Fruit fly (Drosophila melanogaster) whole organism, prepupa: ENCODE measurements around the gene mldr.

Experiments
- Blimp-1 ChIP-seq: fragments of 200-800 bp; sonication (Bioruptor generic); optimal IDR thresholded peaks from 3 replicates; lab custom pipeline; 2017; ENCODE audit warnings: missing biosample characterization, missing genetic modification characterization, mild to moderate bottlenecking, moderate library complexity, missing genetic modification reagents
- CG10631 ChIP-seq: fragments of 200-800 bp; sonication (Bioruptor generic); optimal IDR thresholded peaks from 2 replicates; lab custom pipeline; 2016; ENCODE audit warnings: missing biosample characterization, missing genetic modification characterization
- CG10669 ChIP-seq: fragments of 200-800 bp; sonication (Bioruptor generic); optimal IDR thresholded peaks from 3 replicates; lab custom pipeline; 2018; ENCODE audit warnings: missing biosample characterization, mild to moderate bottlenecking, missing genetic modification characterization, moderate library complexity
- CG11294 ChIP-seq: fragments of 200-800 bp; sonication (Bioruptor generic); IDR thresholded peaks from 2 replicates; pipeline ENCODE4 v1.3.6; 2022; ENCODE audit warnings: missing biosample characterization, missing genetic modification characterization
- CG11762 ChIP-seq: fragments of 200-800 bp; sonication (Bioruptor generic); optimal IDR thresholded peaks from 3 replicates; lab custom pipeline; 2016; ENCODE audit warnings: missing biosample characterization, missing genetic modification characterization; ENCODE audit not compliant: insufficient read depth
- CG11902 ChIP-seq: fragments of 200-800 bp; sonication (Bioruptor generic); optimal IDR thresholded peaks from 3 replicates; lab custom pipeline; 2016; ENCODE audit warnings: missing biosample characterization, missing genetic modification characterization
- CG15336 ChIP-seq: fragments of 200-800 bp; sonication (Bioruptor generic); IDR thresholded peaks from 2 replicates; pipeline ENCODE4 v1.3.6; 2022; ENCODE audit warnings: missing biosample characterization, missing genetic modification characterization
- CG1621 ChIP-seq: fragments of 200-800 bp; sonication (Bioruptor generic); optimal IDR thresholded peaks from 3 replicates; lab custom pipeline; 2018; ENCODE audit warnings: missing biosample characterization, mild to moderate bottlenecking, missing genetic modification characterization
- CG16779 ChIP-seq: fragments of 200-800 bp; sonication (Bioruptor generic); optimal IDR thresholded peaks from 3 replicates; lab custom pipeline; 2017; ENCODE audit warnings: missing biosample characterization, mild to moderate bottlenecking, missing genetic modification characterization
- CG3032 ChIP-seq: fragments of 200-800 bp; optimal IDR thresholded peaks from 2 replicates; lab custom pipeline; 2019; ENCODE audit warnings: missing biosample characterization, mild to moderate bottlenecking, missing genetic modification characterization, moderate library complexity
- CG34406 ChIP-seq: fragments of 200-800 bp; sonication (Bioruptor generic); optimal IDR thresholded peaks from 3 replicates; lab custom pipeline; 2016; ENCODE audit warnings: missing biosample characterization, missing genetic modification characterization
- CG3919 ChIP-seq: fragments of 200-800 bp; sonication (Bioruptor generic); optimal IDR thresholded peaks from 3 replicates; lab custom pipeline; 2016; ENCODE audit warnings: missing biosample characterization, missing genetic modification characterization
- CG4318 ChIP-seq: fragments of 200-800 bp; sonication (Bioruptor generic); optimal IDR thresholded peaks from 3 replicates; lab custom pipeline; 2017; ENCODE audit warnings: missing biosample characterization, mild to moderate bottlenecking, missing genetic modification characterization
- CG6163 ChIP-seq: fragments of 200-800 bp; sonication (Bioruptor generic); IDR thresholded peaks from 3 replicates; pipeline ENCODE4 v1.3.6; 2022; ENCODE audit warnings: missing biosample characterization, missing genetic modification characterization
- CG6276 ChIP-seq: fragments of 200-800 bp; sonication (Bioruptor generic); optimal IDR thresholded peaks from 2 replicates; lab custom pipeline; 2017; ENCODE audit warnings: missing biosample characterization, mild to moderate bottlenecking, missing genetic modification characterization
- CG6792 ChIP-seq: fragments of 200-800 bp; sonication (Bioruptor generic); optimal IDR thresholded peaks from 3 replicates; lab custom pipeline; 2016; ENCODE audit warnings: missing biosample characterization, missing genetic modification characterization
- CG6808 ChIP-seq: fragments of 200-800 bp; sonication (Bioruptor generic); optimal IDR thresholded peaks from 3 replicates; lab custom pipeline; 2017; ENCODE audit warnings: missing biosample characterization, missing genetic modification characterization, mild to moderate bottlenecking, moderate library complexity, missing genetic modification reagents
- CG6854 ChIP-seq: fragments of 200-800 bp; sonication (Bioruptor generic); optimal IDR thresholded peaks from 2 replicates; lab custom pipeline; 2017; ENCODE audit warnings: missing biosample characterization, mild to moderate bottlenecking, missing genetic modification characterization
- CG7368 ChIP-seq: fragments of 200-800 bp; sonication (Bioruptor generic); optimal IDR thresholded peaks from 3 replicates; lab custom pipeline; 2016; ENCODE audit warnings: missing biosample characterization, missing genetic modification characterization
- CG8119 ChIP-seq: fragments of 200-800 bp; sonication (Bioruptor generic); IDR thresholded peaks from 3 replicates; pipeline ENCODE4 v1.3.6; 2022; ENCODE audit warnings: missing biosample characterization, missing genetic modification characterization
- CG8319 ChIP-seq: fragments of 200-800 bp; sonication (Bioruptor generic); optimal IDR thresholded peaks from 3 replicates; lab custom pipeline; 2016; ENCODE audit warnings: missing biosample characterization, missing genetic modification characterization
- CG8632 ChIP-seq: fragments of 200-800 bp; sonication (Bioruptor generic); optimal IDR thresholded peaks from 3 replicates; lab custom pipeline; 2016; ENCODE audit warnings: missing biosample characterization, missing genetic modification characterization
- CG9139 ChIP-seq: fragments of 200-800 bp; sonication (Bioruptor generic); optimal IDR thresholded peaks from 3 replicates; lab custom pipeline; 2017; ENCODE audit warnings: missing biosample characterization, mild to moderate bottlenecking, missing genetic modification characterization
- Eip78C ChIP-seq: fragments of 200-800 bp; sonication (Bioruptor generic); peaks from one replicate; lab custom pipeline; 2016; ENCODE audit warnings: missing biosample characterization, missing genetic modification characterization
- Ets21C ChIP-seq: fragments of 200-800 bp; sonication (Bioruptor generic); optimal IDR thresholded peaks from 3 replicates; lab custom pipeline; 2016; ENCODE audit warnings: missing biosample characterization, missing genetic modification characterization
- Ets96B ChIP-seq: fragments of 200-800 bp; optimal IDR thresholded peaks from 2 replicates; lab custom pipeline; 2019; ENCODE audit warnings: missing biosample characterization, mild to moderate bottlenecking, missing genetic modification characterization, moderate library complexity
- Hr39 ChIP-seq: fragments of 200-800 bp; sonication (Bioruptor generic); optimal IDR thresholded peaks from 2 replicates; lab custom pipeline; 2016; ENCODE audit warnings: missing biosample characterization, missing genetic modification characterization
- Hr4 ChIP-seq: fragments of 200-800 bp; sonication (Bioruptor generic); optimal IDR thresholded peaks from 3 replicates; lab custom pipeline; 2016; ENCODE audit warnings: missing biosample characterization, missing genetic modification characterization
- Lpt ChIP-seq: fragments of 200-800 bp; sonication (Bioruptor generic); optimal IDR thresholded peaks from 3 replicates; lab custom pipeline; 2016; ENCODE audit warnings: missing biosample characterization, missing genetic modification characterization
- Met ChIP-seq: fragments of 200-800 bp; sonication (Bioruptor generic); optimal IDR thresholded peaks from 3 replicates; lab custom pipeline; 2016; ENCODE audit warnings: missing biosample characterization, missing genetic modification characterization
- Smox ChIP-seq: fragments of 200-800 bp; sonication (Bioruptor generic); optimal IDR thresholded peaks from 3 replicates; lab custom pipeline; 2016; ENCODE audit warnings: missing biosample characterization, missing genetic modification characterization
- Sox102F ChIP-seq: fragments of 200-800 bp; sonication (Bioruptor generic); optimal IDR thresholded peaks from 2 replicates; lab custom pipeline; 2016; ENCODE audit warnings: missing biosample characterization, mild to moderate bottlenecking, missing genetic modification characterization
- Sox14 ChIP-seq: fragments of 200-800 bp; sonication (Bioruptor generic); optimal IDR thresholded peaks from 3 replicates; lab custom pipeline; 2016; ENCODE audit warnings: missing biosample characterization, missing genetic modification characterization
- acj6 ChIP-seq: fragments of 200-800 bp; sonication (Bioruptor generic); optimal IDR thresholded peaks from 3 replicates; lab custom pipeline; 2016; ENCODE audit warnings: missing biosample characterization, missing genetic modification characterization
- dsx ChIP-seq: fragments of 200-800 bp; optimal IDR thresholded peaks from 3 replicates; lab custom pipeline; 2019; ENCODE audit warnings: missing biosample characterization, mild to moderate bottlenecking, missing genetic modification characterization, moderate library complexity; ENCODE audit not compliant: poor library complexity, severe bottlenecking
- eg ChIP-seq: fragments of 200-800 bp; sonication (Bioruptor generic); IDR thresholded peaks from 3 replicates; pipeline ENCODE4 v1.3.6; 2022; ENCODE audit warnings: missing biosample characterization, missing genetic modification characterization
- esn ChIP-seq: fragments of 200-800 bp; sonication (Bioruptor generic); optimal IDR thresholded peaks from 2 replicates; lab custom pipeline; 2016; ENCODE audit warnings: missing biosample characterization, mild to moderate bottlenecking, missing genetic modification characterization, moderate library complexity
- fd85E ChIP-seq: fragments of 200-800 bp; sonication (Bioruptor generic); optimal IDR thresholded peaks from 3 replicates; lab custom pipeline; 2016; ENCODE audit warnings: missing biosample characterization, missing genetic modification characterization
- fkh ChIP-seq: fragments of 200-800 bp; sonication (Bioruptor generic); optimal IDR thresholded peaks from 3 replicates; lab custom pipeline; 2017; ENCODE audit warnings: missing biosample characterization, mild to moderate bottlenecking, missing genetic modification characterization, moderate library complexity
- lz ChIP-seq: fragments of 200-800 bp; sonication (Bioruptor generic); optimal IDR thresholded peaks from 3 replicates; lab custom pipeline; 2016; ENCODE audit warnings: missing biosample characterization, missing genetic modification characterization
- net ChIP-seq: fragments of 200-800 bp; sonication (Bioruptor generic); optimal IDR thresholded peaks from 3 replicates; lab custom pipeline; 2016; ENCODE audit warnings: missing biosample characterization, missing genetic modification characterization
- pdm3 ChIP-seq: fragments of 200-800 bp; sonication (Bioruptor generic); optimal IDR thresholded peaks from 3 replicates; lab custom pipeline; 2016; ENCODE audit warnings: missing biosample characterization, missing genetic modification characterization
- salr ChIP-seq, 2 experiments: fragments of 200-800 bp; sonication (Bioruptor generic); optimal IDR thresholded peaks; 3 replicates each; lab custom pipeline; 2016 to 2018; ENCODE audit warnings: missing biosample characterization in 2 of 2, missing genetic modification characterization in 2 of 2, mild to moderate bottlenecking in 1 of 2
- ss ChIP-seq, 2 experiments: fragments of 200-800 bp; sonication (Bioruptor generic); optimal IDR thresholded peaks; 2 replicates in 1 of 2; 3 replicates in 1 of 2; lab custom pipeline; 2017 to 2018; ENCODE audit warnings: mild to moderate bottlenecking in 2 of 2, missing biosample characterization in 2 of 2, missing genetic modification characterization in 2 of 2, moderate library complexity in 1 of 2
- topi ChIP-seq: fragments of 200-800 bp; sonication (Bioruptor generic); optimal IDR thresholded peaks from 3 replicates; lab custom pipeline; 2016; ENCODE audit warnings: missing biosample characterization, missing genetic modification characterization
- vri ChIP-seq: fragments of 200-800 bp; sonication (Bioruptor generic); optimal IDR thresholded peaks from 3 replicates; lab custom pipeline; 2016; ENCODE audit warnings: missing biosample characterization, mild to moderate bottlenecking, missing genetic modification characterization

The mldr gene

DNA sequence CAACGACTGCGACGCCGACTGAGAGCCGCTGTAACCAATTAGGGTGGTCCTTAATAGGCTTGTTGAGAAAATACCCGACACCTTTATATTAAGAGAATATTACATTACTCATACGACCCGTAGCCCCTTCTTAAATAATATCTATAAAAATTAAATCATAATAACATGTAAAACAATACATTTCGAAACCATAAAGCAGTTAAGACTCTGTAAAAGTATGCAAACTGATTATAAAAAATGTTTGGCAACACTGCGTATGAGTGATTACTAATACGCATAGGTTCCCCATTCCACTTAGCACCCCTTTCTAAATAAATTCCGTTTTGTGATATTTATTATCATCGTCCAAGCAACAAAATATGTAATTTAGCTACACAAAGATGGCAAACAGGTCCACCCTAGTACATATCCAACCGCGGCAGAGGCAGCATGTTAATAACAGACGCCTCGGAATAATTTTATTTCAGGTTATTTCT lies 49.5 kb downstream of the mldr start (continued):
- TF ChIP-seq CG3919 (GFP tag; lab: Kevin White, UChicago) (peak; percentile 85), CG6792 (GFP tag; lab: Kevin White, UChicago) (peak; percentile 81), CG10631 (peak; percentile 83), vri (GFP tag; lab: Kevin White, UChicago) (peak; percentile 51), Sox14 (GFP tag; lab: Kevin White, UChicago) (peak; percentile 81), Lpt (peak; percentile 65), CG3032 (tag; lab: Kevin White, UChicago) (peak; percentile 84), CG6163 (GFP tag; lab: Robert Waterston, UW) (peak; percentile 59), CG4318 (GFP tag; lab: Kevin White, UChicago) (peak; percentile 90), eg (GFP tag; lab: Robert Waterston, UW) (peak; percentile 65; the same call in 2 of the 3 replicates), CG1621 (tag; lab: Kevin White, UChicago) (peak; percentile 69), CG9139 (peak; percentile 66), Hr4 (GFP tag; lab: Kevin White, UChicago) (peak; percentile 73), CG6276 (GFP tag; lab: Kevin White, UChicago) (peak; percentile 93)

DNA sequence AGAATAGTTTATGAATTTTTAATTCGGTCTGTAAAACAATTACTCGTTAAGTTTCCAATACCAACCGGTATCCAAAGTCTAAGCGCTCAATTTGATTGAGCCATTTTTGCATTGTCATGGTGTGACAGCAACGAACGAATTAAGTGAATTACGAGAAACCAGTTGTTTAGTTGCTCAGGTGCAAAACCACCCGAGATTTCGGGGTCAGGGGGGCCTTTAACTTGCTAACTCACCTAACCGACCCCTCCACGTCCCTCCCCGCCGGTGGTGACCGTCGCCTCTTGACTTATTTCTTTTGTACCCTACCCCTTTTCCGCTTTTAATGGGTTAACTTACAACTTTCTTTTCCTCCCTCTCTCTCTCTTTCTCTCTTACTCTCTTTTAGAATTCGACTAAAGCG lies 50.6 kb downstream of the mldr start:
- TF ChIP-seq Blimp-1 (GFP tag; lab: Kevin White, UChicago) = peak; percentile 21
- TF ChIP-seq Met (GFP tag; lab: Kevin White, UChicago) = no peak

DNA sequence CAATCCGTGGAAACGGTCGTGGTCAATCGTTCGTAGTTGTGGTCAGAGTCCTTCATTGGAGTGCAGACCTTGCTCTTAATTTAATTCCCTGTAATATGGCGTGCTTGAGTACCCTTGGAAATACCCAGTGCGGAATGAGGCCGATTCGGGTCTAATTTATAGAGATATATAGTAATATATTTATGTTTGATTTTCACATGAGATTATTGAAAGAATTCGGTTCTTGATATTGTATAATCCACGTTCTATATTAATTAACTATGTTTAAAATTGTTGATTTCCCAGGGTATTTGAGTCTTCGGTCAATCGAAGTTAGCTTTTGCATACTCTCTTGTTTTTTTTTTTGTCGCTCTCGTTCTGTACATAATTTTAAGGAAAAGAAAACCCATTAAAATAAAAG lies 52.2 kb downstream of the mldr start:
- TF ChIP-seq CG9139 = no peak
- no peak for TF ChIP-seq CG6854 (GFP tag; lab: Kevin White, UChicago)
- TF ChIP-seq Ets96B (tag; lab: Kevin White, UChicago) = peak; percentile 20
- TF ChIP-seq net = no peak
- no peak for TF ChIP-seq CG11902 (GFP tag; lab: Kevin White, UChicago)
- peak; percentile 20; the same call in 1 of the 2 replicates for TF ChIP-seq CG15336 (GFP tag; lab: Robert Waterston, UW)
- no peak for TF ChIP-seq CG7368
- no peak for TF ChIP-seq salr (GFP tag; optimal IDR thresholded peaks at IDR 0.05; lab: Kevin White, UChicago)
- TF ChIP-seq Hr39 (GFP tag; lab: Kevin White, UChicago) = peak; percentile 13
- TF ChIP-seq CG1621 (tag; lab: Kevin White, UChicago) = no peak
- peak; percentile 50 for TF ChIP-seq Smox (GFP tag; lab: Kevin White, UChicago)
- no peak for TF ChIP-seq fkh
- TF ChIP-seq Ets21C (GFP tag; lab: Kevin White, UChicago) = no peak
- TF ChIP-seq fd85E = no peak
- no peak for TF ChIP-seq CG11762 (GFP tag; lab: Kevin White, UChicago)
- peak; percentile 1 for TF ChIP-seq CG3032 (tag; lab: Kevin White, UChicago)
- TF ChIP-seq esn (GFP tag; lab: Kevin White, UChicago) = peak; percentile 46
- no peak for TF ChIP-seq ss (GFP tag; optimal IDR thresholded peaks at IDR 0.05; lab: Kevin White, UChicago)
- TF ChIP-seq CG6276 (GFP tag; lab: Kevin White, UChicago) = no peak
- peak; percentile 14 for TF ChIP-seq vri (GFP tag; lab: Kevin White, UChicago)
- peak; percentile 53 for TF ChIP-seq Met (GFP tag; lab: Kevin White, UChicago)
- peak; percentile 13 for TF ChIP-seq lz (GFP tag; lab: Kevin White, UChicago)
- peak; percentile 26 for TF ChIP-seq CG3919 (GFP tag; lab: Kevin White, UChicago)
- peak; percentile 19 for TF ChIP-seq CG34406 (GFP tag; lab: Kevin White, UChicago)
- peak; percentile 39 for TF ChIP-seq CG10669 (GFP tag; lab: Kevin White, UChicago)
- TF ChIP-seq acj6 (GFP tag; lab: Kevin White, UChicago) = peak; percentile 50
- no peak for TF ChIP-seq CG6808
- peak; percentile 33 for TF ChIP-seq Sox102F
- TF ChIP-seq topi (GFP tag; lab: Kevin White, UChicago) = peak; percentile 55
- no peak for TF ChIP-seq CG8319 (GFP tag; lab: Kevin White, UChicago)
- TF ChIP-seq CG8632 (GFP tag; lab: Kevin White, UChicago) = peak; percentile 28
- TF ChIP-seq dsx = no peak
- TF ChIP-seq eg (GFP tag; lab: Robert Waterston, UW) = 0 out of 3 replicates have a peak, but pooled peaks have one; percentile 14
- no peak for TF ChIP-seq Sox14 (GFP tag; lab: Kevin White, UChicago)
- TF ChIP-seq pdm3 (GFP tag; lab: Kevin White, UChicago) = peak; percentile 33
- TF ChIP-seq CG11294 (GFP tag; lab: Robert Waterston, UW) = no peak
- TF ChIP-seq CG8119 (GFP tag; lab: Robert Waterston, UW) = 0 out of 3 replicates have a peak, but pooled peaks have one; percentile 27
- TF ChIP-seq CG4318 (GFP tag; lab: Kevin White, UChicago) = no peak
- TF ChIP-seq CG16779 (tag; lab: Kevin White, UChicago) = no peak
- peak; percentile 81 for TF ChIP-seq Eip78C (GFP tag; lab: Kevin White, UChicago)
